Worm (Caenorhabditis elegans) whole organism, L2 larva: ENCODE data around the gene ZK669.2.

Source experiments
- C34F6.9 ChIP-seq: fragments of 150-350 bp; optimal IDR thresholded peaks from 2 replicates; lab custom pipeline; 2014; ENCODE audit warnings: missing biosample characterization, missing genetic modification characterization
- F13H6.1 ChIP-seq: sonication (generic microtip); optimal IDR thresholded peaks from 2 replicates; lab custom pipeline; 2016; ENCODE audit warnings: missing genetic modification characterization, missing compliant biosample characterization
- R02D3.7 ChIP-seq: fragments of 150-350 bp; optimal IDR thresholded peaks from 2 replicates; lab custom pipeline; 2014; ENCODE audit warnings: missing biosample characterization, missing genetic modification characterization
- Y55F3AM.14 ChIP-seq: fragments of 200-800 bp; sonication (Bioruptor generic); optimal IDR thresholded peaks from 2 replicates; lab custom pipeline; 2018; ENCODE audit warnings: mild to moderate bottlenecking, missing genetic modification characterization, missing compliant biosample characterization
- ZK546.5 ChIP-seq: sonication (generic microtip); optimal IDR thresholded peaks from 2 replicates; lab custom pipeline; 2017; ENCODE audit warnings: missing biosample characterization, missing genetic modification characterization
- ama-1 ChIP-seq: fragments of 150-350 bp; optimal IDR thresholded peaks from 2 replicates; lab custom pipeline; 2018; ENCODE audit warnings: inconsistent platforms
- dmd-4 ChIP-seq: sonication (generic microtip); optimal IDR thresholded peaks from 2 replicates; lab custom pipeline; 2017; ENCODE audit warnings: missing biosample characterization, missing genetic modification characterization
- egl-27 ChIP-seq: sonication (generic microtip); optimal IDR thresholded peaks from 3 replicates; lab custom pipeline; 2017; ENCODE audit warnings: missing biosample characterization, missing genetic modification reagents, missing genetic modification characterization
- elt-1 ChIP-seq: fragments of 150-350 bp; optimal IDR thresholded peaks from 2 replicates; lab custom pipeline; 2014; ENCODE audit warnings: missing biosample characterization, missing genetic modification characterization
- gmeb-1 ChIP-seq: fragments of 150-350 bp; optimal IDR thresholded peaks from 2 replicates; lab custom pipeline; 2014; ENCODE audit warnings: missing biosample characterization, missing genetic modification characterization
- lin-39 ChIP-seq: fragments of 150-350 bp; optimal IDR thresholded peaks from 2 replicates; lab custom pipeline; 2014; ENCODE audit warnings: missing biosample characterization, missing genetic modification reagents, missing genetic modification characterization
- lsy-2 ChIP-seq, 2 experiments: fragments of 150-350 bp in 1 of 2; sonication (generic microtip) in 1 of 2; optimal IDR thresholded peaks; 2 replicates each; lab custom pipeline; 2014 to 2017; ENCODE audit warnings: missing biosample characterization in 2 of 2, missing genetic modification characterization in 2 of 2
- mab-5 ChIP-seq: fragments of 150-350 bp; optimal IDR thresholded peaks from 2 replicates; lab custom pipeline; 2014; ENCODE audit warnings: missing biosample characterization, missing genetic modification characterization
- mbf-1 ChIP-seq: sonication (generic microtip); optimal IDR thresholded peaks from 2 replicates; lab custom pipeline; 2017; ENCODE audit warnings: missing biosample characterization, missing genetic modification characterization
- mdl-1 ChIP-seq, 2 experiments: fragments of 150-350 bp in 1 of 2; sonication (generic microtip) in 1 of 2; optimal IDR thresholded peaks; 2 replicates each; lab custom pipeline; 2017; ENCODE audit warnings: missing biosample characterization in 2 of 2, missing genetic modification characterization in 2 of 2
- nhr-10 ChIP-seq: sonication (generic microtip); optimal IDR thresholded peaks from 2 replicates; lab custom pipeline; 2017; ENCODE audit warnings: missing biosample characterization, missing genetic modification characterization
- nhr-12 ChIP-seq: fragments of 150-350 bp; optimal IDR thresholded peaks from 2 replicates; lab custom pipeline; 2014; ENCODE audit warnings: missing biosample characterization, missing genetic modification characterization
- nhr-129 ChIP-seq: fragments of 150-350 bp; optimal IDR thresholded peaks from 2 replicates; lab custom pipeline; 2014; ENCODE audit warnings: missing biosample characterization, missing genetic modification characterization
- nhr-23 ChIP-seq: fragments of 150-350 bp; optimal IDR thresholded peaks from 2 replicates; lab custom pipeline; 2014; ENCODE audit warnings: missing biosample characterization, missing genetic modification reagents, missing genetic modification characterization
- nhr-237 ChIP-seq: fragments of 150-350 bp; optimal IDR thresholded peaks from 2 replicates; lab custom pipeline; 2014; ENCODE audit warnings: missing biosample characterization, missing genetic modification characterization
- nhr-77 ChIP-seq: fragments of 150-350 bp; optimal IDR thresholded peaks from 2 replicates; lab custom pipeline; 2014; ENCODE audit warnings: missing biosample characterization, missing genetic modification characterization
- peb-1 ChIP-seq: fragments of 150-350 bp; optimal IDR thresholded peaks from 2 replicates; lab custom pipeline; 2014; ENCODE audit warnings: missing biosample characterization, missing genetic modification characterization
- sem-4 ChIP-seq: fragments of 150-350 bp; optimal IDR thresholded peaks from 2 replicates; lab custom pipeline; 2014; ENCODE audit warnings: missing biosample characterization, missing genetic modification reagents, missing genetic modification characterization
- skn-1 ChIP-seq: sonication (generic microtip); optimal IDR thresholded peaks from 2 replicates; lab custom pipeline; 2017; ENCODE audit warnings: missing biosample characterization, missing genetic modification characterization
- sma-3 ChIP-seq: sonication (generic microtip); optimal IDR thresholded peaks from 2 replicates; lab custom pipeline; 2016; ENCODE audit warnings: missing genetic modification reagents, missing genetic modification characterization, missing compliant biosample characterization
- sma-9 ChIP-seq, 2 experiments: fragments of 150-350 bp in 1 of 2; sonication (generic microtip) in 1 of 2; optimal IDR thresholded peaks; 2 replicates each; lab custom pipeline; 2014 to 2016; ENCODE audit warnings: missing genetic modification characterization in 2 of 2, mild to moderate bottlenecking in 1 of 2, missing biosample characterization in 1 of 2, missing compliant biosample characterization in 1 of 2, missing genetic modification reagents in 1 of 2, moderate library complexity in 1 of 2
- snpc-4 ChIP-seq: fragments of 150-350 bp; optimal IDR thresholded peaks from 2 replicates; lab custom pipeline; 2014; ENCODE audit warnings: missing biosample characterization, missing genetic modification characterization
- unc-39 ChIP-seq: fragments of 150-350 bp; optimal IDR thresholded peaks from 2 replicates; lab custom pipeline; 2014; ENCODE audit warnings: missing biosample characterization, missing genetic modification characterization
- unc-55 ChIP-seq: fragments of 150-350 bp; sonication (generic microtip); optimal IDR thresholded peaks from 3 replicates; lab custom pipeline; 2014; ENCODE audit warnings: missing biosample characterization, missing genetic modification reagents, missing genetic modification characterization
- zag-1 ChIP-seq: fragments of 150-350 bp; optimal IDR thresholded peaks from 2 replicates; lab custom pipeline; 2014; ENCODE audit warnings: missing biosample characterization, missing genetic modification characterization
- ztf-1 ChIP-seq: fragments of 200-800 bp; sonication (Bioruptor generic); conservative IDR thresholded peaks from 2 replicates; pipeline ENCODE4 v1.3.6; 2022; ENCODE audit warnings: missing genetic modification characterization, missing compliant biosample characterization
- ztf-4 ChIP-seq: fragments of 150-350 bp; optimal IDR thresholded peaks from 2 replicates; lab custom pipeline; 2014; ENCODE audit warnings: missing biosample characterization, missing genetic modification characterization

Gene ZK669.2

DNA sequence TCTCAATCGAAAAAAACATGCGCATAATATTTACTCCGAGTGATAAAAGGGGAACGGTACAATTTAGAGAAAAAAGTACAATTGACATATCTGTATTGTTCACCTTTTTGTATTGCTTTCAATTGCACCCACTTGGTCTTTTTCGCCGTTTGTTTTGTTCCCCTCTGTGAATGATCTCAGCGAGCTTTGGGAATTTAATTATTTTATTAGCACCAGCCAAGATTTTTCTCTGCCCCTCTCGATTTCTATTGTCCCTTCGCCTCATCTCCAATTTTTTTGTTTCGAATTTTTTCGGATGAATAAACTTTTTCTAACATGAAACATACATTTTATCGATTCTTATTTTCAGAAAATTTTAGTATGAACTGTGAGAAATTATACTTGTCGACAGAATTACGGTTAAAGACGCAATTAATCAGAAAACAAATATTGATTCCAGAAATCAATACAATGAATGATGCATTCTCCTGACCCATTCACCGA, 37.7 kb downstream of the ZK669.2 start, which contains the start of gene rev-1:
Gene rev-1 (plus strand): TSS at position 433 of the 483 bp plus-strand sequence.
- TF ChIP-seq lin-39 (no peak), mdl-1 (tag; optimal IDR thresholded peaks at IDR 0.05; lab: Kevin White, UChicago) (no peak), sem-4 (no peak), nhr-23 (no peak), unc-55 (GFP tag; lab: Kevin White, UChicago) (no peak), ama-1 (lab: Kevin White, UChicago) (no peak), elt-1 (tag; lab: Kevin White, UChicago) (no peak), Y55F3AM.14 (GFP tag; lab: Kevin White, UChicago) (no peak), unc-39 (tag; lab: Kevin White, UChicago) (no peak), mbf-1 (tag; lab: Kevin White, UChicago) (no peak), ztf-4 (tag; lab: Kevin White, UChicago) (no peak)

DNA sequence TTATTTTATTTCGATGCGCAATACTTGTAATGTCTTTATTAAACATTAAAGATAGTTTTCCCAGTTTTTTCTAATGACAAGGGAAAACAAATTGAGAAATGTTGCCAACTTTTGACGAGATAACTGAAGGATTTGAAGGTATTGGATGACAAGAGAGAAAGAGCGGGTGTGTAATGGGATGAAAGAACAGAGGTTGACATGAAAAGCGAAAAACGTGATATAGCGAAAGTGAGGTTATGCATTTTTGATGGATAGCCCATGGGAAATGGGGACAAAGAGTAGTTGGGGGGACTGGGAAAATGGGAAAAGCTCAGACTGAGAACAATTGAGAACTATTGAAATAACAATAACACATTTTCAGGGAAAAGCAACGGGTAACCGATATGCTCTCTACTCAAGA, 42.8 kb downstream of the ZK669.2 start:
- no peak for TF ChIP-seq ztf-1 (GFP tag; lab: Robert Waterston, UW)
- no peak for TF ChIP-seq skn-1 (tag; lab: Kevin White, UChicago)
- TF ChIP-seq sma-3, result no peak
- TF ChIP-seq nhr-12 (tag; lab: Kevin White, UChicago), result no peak
- no peak for TF ChIP-seq mbf-1 (tag; lab: Kevin White, UChicago)
- no peak for TF ChIP-seq lin-39
- no peak for TF ChIP-seq egl-27 (tag; lab: Kevin White, UChicago)
- no peak for TF ChIP-seq R02D3.7 (tag; lab: Kevin White, UChicago)
- TF ChIP-seq nhr-23, result no peak
- no peak for TF ChIP-seq unc-39 (tag; lab: Kevin White, UChicago)
- no peak for TF ChIP-seq dmd-4 (tag; lab: Kevin White, UChicago)
- TF ChIP-seq peb-1, result no peak
- peak; percentile 28 for TF ChIP-seq C34F6.9 (tag; lab: Kevin White, UChicago)
- TF ChIP-seq unc-55 (GFP tag; lab: Kevin White, UChicago), result no peak
- no peak for TF ChIP-seq nhr-77 (tag; lab: Kevin White, UChicago)
- no peak for TF ChIP-seq gmeb-1 (tag; lab: Kevin White, UChicago)
- TF ChIP-seq zag-1 (tag; lab: Kevin White, UChicago), result no peak
- no peak for TF ChIP-seq nhr-237 (tag; lab: Kevin White, UChicago)
- peak; percentile 49 for TF ChIP-seq nhr-129 (tag; lab: Kevin White, UChicago)
- no peak for TF ChIP-seq snpc-4 (tag; lab: Kevin White, UChicago)
- TF ChIP-seq ama-1 (lab: Kevin White, UChicago), result no peak
- TF ChIP-seq lsy-2 (tag; optimal IDR thresholded peaks at IDR 0.05; lab: Kevin White, UChicago), result peak in 1 of 2 experiments; percentile 24

DNA sequence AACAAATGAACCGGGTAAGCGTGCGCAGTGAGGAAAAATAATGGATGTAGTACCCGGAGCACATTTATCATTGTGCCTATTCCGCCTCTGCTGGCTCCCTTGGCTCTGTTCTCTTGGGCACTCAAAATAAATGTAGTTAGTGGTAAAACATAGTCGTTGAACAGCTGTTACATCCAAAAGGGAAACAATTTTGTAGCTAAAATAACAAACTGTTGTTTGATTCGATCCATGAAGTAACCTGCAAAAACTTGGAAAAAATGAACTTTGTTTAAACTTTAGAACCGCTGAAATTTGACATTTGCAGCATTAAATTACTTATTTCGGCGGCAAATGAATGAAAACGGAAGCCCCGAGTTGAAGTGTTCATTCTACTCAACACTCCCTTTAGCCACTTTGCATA, 44.3 kb downstream of the ZK669.2 start:
- TF ChIP-seq lin-39 (no peak), nhr-12 (tag; lab: Kevin White, UChicago) (no peak), ama-1 (lab: Kevin White, UChicago) (no peak), ZK546.5 (tag; lab: Kevin White, UChicago) (no peak), sma-9 (GFP tag; optimal IDR thresholded peaks at IDR 0.05; lab: Kevin White, UChicago) (peak; percentile 13), sma-9 (tag; optimal IDR thresholded peaks at IDR 0.05; lab: Kevin White, UChicago) (no peak), nhr-23 (no peak), C34F6.9 (tag; lab: Kevin White, UChicago) (no peak), mab-5 (tag; lab: Kevin White, UChicago) (no peak)

DNA sequence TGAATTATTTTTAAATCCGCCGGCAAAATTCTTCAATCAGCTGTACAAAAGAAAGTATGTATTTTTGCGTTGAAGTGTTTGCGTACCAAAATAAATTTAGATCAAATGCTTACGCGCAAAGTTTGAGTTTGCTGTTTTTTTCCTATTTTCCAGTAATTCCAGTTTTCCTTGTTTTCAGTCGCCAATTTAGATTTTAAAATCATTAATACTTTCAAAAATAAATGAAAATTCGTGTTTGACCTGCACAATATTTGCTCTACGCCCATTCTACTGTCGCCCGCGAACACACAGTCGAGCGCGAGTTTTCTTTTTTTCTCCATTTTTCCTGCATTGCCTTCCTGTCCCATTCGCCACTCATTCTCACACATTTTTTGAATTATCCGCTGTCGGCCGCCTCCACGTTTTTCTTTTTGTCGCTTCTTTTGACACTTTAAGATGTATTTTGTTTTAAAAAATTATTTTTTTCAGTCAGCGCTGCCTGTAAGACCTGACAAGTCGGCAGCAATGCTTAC, 45.2 kb downstream of the ZK669.2 start, which contains the start of gene ptc-1:
Gene ptc-1 (plus strand): TSS at position 462 of the 512 bp plus-strand sequence.
- TF ChIP-seq nhr-23 (no peak), egl-27 (tag; lab: Kevin White, UChicago) (no peak), ama-1 (lab: Kevin White, UChicago) (no peak), ztf-4 (tag; lab: Kevin White, UChicago) (no peak), mbf-1 (tag; lab: Kevin White, UChicago) (no peak), gmeb-1 (tag; lab: Kevin White, UChicago) (no peak), mdl-1 (tag; optimal IDR thresholded peaks at IDR 0.05; lab: Kevin White, UChicago) (no peak), zag-1 (tag; lab: Kevin White, UChicago) (no peak), nhr-10 (tag; lab: Kevin White, UChicago) (no peak), sma-3 (no peak), F13H6.1 (tag; lab: Kevin White, UChicago) (no peak), peb-1 (no peak)
- TF ChIP-seq, all 48 proteins: peak for 0
